Comparison of ENCODE assay signal across 1 fruit fly cellular context in the genomic region with DNA sequence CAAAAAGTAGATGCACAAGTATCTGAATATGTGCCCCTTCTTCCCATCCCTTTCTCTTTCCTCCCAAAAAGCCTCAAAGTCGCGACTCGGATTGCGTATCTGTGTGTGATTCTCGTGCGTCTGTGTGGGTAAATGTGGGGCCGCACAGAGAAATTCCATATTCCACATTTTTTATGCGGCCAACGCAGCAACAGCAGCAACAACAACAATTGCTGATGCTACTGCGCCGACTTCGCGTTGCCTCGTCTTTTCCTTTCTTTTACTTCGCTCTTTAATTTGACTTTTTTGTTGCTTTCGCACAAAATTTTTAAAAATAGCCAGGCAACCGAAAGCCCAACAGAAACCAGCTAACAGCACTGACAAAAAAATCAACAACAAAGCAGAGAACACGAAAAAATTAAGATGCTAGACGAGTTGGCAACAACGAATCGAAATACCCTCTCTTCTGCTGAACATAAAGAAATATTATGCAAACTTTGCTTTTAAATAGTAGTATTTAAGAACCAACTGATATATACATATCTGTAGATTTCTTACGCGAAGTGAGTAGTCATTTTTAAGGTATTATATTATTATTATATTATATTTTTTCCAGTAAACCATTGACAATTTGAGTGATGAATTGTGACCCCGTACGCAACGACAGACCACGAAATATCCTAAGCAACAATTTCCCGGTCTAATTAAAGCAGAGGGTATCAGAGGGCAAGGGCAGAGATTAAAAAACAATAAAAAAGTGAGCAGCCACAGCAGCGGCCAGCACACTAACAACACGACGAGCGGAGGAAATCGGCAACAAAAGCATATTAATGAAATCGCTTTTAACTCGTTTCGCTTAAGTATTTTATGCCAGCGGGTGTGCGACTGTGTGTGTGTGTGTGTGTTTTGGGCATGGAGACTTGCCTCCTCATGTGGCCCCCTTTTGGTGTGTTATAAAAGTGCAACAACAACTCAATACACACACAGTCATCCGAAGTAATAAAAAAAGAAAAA.
TF ChIP-seq lines count a peak whose summit lies in the region.

No protein-coding gene starts in this region.

TF ChIP-seq in whole organism, embryonic, 481 proteins besides CTCF, POLR2A, EP300 and RAD21 (continued from another document and continues in another):
- TF ChIP-seq CG18599 (GFP tag; optimal IDR thresholded peaks at IDR 0.05; lab: Kevin White, UChicago): peak; percentile 54
- no peak for TF ChIP-seq tll (GFP tag; optimal IDR thresholded peaks at IDR 0.05; lab: Kevin White, UChicago)
- peak; percentile 87 for TF ChIP-seq gem (tag; optimal IDR thresholded peaks at IDR 0.05; lab: Kevin White, UChicago)
- TF ChIP-seq CG8359 (GFP tag; optimal IDR thresholded peaks at IDR 0.05; lab: Kevin White, UChicago; ENCODE audit: borderline replicate concordance): peak; percentile 30
- no peak for TF ChIP-seq Lim3 (GFP tag; IDR thresholded peaks at IDR 0.05; lab: Robert Waterston, UW)
- TF ChIP-seq ftz-f1 (GFP tag; optimal IDR thresholded peaks at IDR 0.05; lab: Kevin White, UChicago): peak; percentile 68
- no peak for TF ChIP-seq D (optimal IDR thresholded peaks at IDR 0.05; lab: Kevin White, UChicago)
- peak; percentile 71 for TF ChIP-seq D (GFP tag; optimal IDR thresholded peaks at IDR 0.05; lab: Kevin White, UChicago)
- TF ChIP-seq CG6175 (GFP tag; IDR thresholded peaks at IDR 0.05; lab: Robert Waterston, UW): 0 out of 3 replicates have a peak, but pooled peaks have one; percentile 39
- peak; percentile 38; the same call in 1 of the 3 replicates for TF ChIP-seq ken (GFP tag; IDR thresholded peaks at IDR 0.05; lab: Robert Waterston, UW)
- no peak for TF ChIP-seq tna (GFP tag; IDR thresholded peaks at IDR 0.05; lab: Robert Waterston, UW; ENCODE audit: partially characterized antibody)
- TF ChIP-seq dpn (GFP tag; optimal IDR thresholded peaks at IDR 0.05; lab: Kevin White, UChicago): peak in 1 of 2 experiments; percentile 52
- 0 out of 2 replicates have a peak, but pooled peaks have one; percentile 38 for TF ChIP-seq Nf-YA (GFP tag; IDR thresholded peaks at IDR 0.05; lab: Robert Waterston, UW)
- 0 out of 2 replicates have a peak, but pooled peaks have one; percentile 47 for TF ChIP-seq CG5953 (GFP tag; IDR thresholded peaks at IDR 0.05; lab: Robert Waterston, UW)
- TF ChIP-seq CG17385 (GFP tag; optimal IDR thresholded peaks at IDR 0.05; lab: Kevin White, UChicago): peak; percentile 34
- peak; percentile 23; the same call in 1 of the 2 replicates for TF ChIP-seq Drgx (GFP tag; IDR thresholded peaks at IDR 0.05; lab: Robert Waterston, UW)
- peak; percentile 35 for TF ChIP-seq CG4282 (GFP tag; optimal IDR thresholded peaks at IDR 0.05; lab: Kevin White, UChicago)
- TF ChIP-seq MTF-1 (GFP tag; optimal IDR thresholded peaks at IDR 0.05; lab: Kevin White, UChicago; ENCODE audit: borderline replicate concordance): no peak
- TF ChIP-seq Hr51 (GFP tag; optimal IDR thresholded peaks at IDR 0.05; lab: Kevin White, UChicago): peak in 1 of 2 experiments; percentile 86
- peak; percentile 54; the same call in 2 of the 3 replicates for TF ChIP-seq CG14050 (GFP tag; IDR thresholded peaks at IDR 0.05; lab: Robert Waterston, UW)
- TF ChIP-seq CG11560 (tag; IDR thresholded peaks at IDR 0.05; lab: Robert Waterston, UW): peak; percentile 40; the same call in 1 of the 3 replicates
- peak; percentile 94 for TF ChIP-seq CG11696 (GFP tag; IDR thresholded peaks at IDR 0.05; lab: Robert Waterston, UW)
- TF ChIP-seq Opbp (GFP tag; IDR thresholded peaks at IDR 0.05; lab: Robert Waterston, UW; ENCODE audit: partially characterized antibody): 0 out of 3 replicates have a peak, but pooled peaks have one; percentile 24
- 0 out of 2 replicates have a peak, but pooled peaks have one; percentile 9 for TF ChIP-seq amos (GFP tag; IDR thresholded peaks at IDR 0.05; lab: Robert Waterston, UW; ENCODE audit: partially characterized antibody)
- TF ChIP-seq CG15269 (tag; optimal IDR thresholded peaks at IDR 0.05; lab: Kevin White, UChicago): peak; percentile 44
- peak; percentile 26; the same call in 2 of the 3 replicates for TF ChIP-seq croc (GFP tag; conservative IDR thresholded peaks at IDR 0.05; lab: Robert Waterston, UW)
- peak; percentile 65 for TF ChIP-seq CG12659 (GFP tag; optimal IDR thresholded peaks at IDR 0.05; lab: Kevin White, UChicago)
- peak; percentile 61 for TF ChIP-seq az2 (GFP tag; optimal IDR thresholded peaks at IDR 0.05; lab: Kevin White, UChicago)
- TF ChIP-seq ATbp (GFP tag; optimal IDR thresholded peaks at IDR 0.05; lab: Kevin White, UChicago): peak; percentile 63
- TF ChIP-seq HmgZ (tag; optimal IDR thresholded peaks at IDR 0.05; lab: Kevin White, UChicago): peak; percentile 17
- peak; percentile 69 for TF ChIP-seq CG12391 (tag; optimal IDR thresholded peaks at IDR 0.05; lab: Kevin White, UChicago)
- TF ChIP-seq CG3281 (GFP tag; optimal IDR thresholded peaks at IDR 0.05; lab: Kevin White, UChicago): peak; percentile 45
- TF ChIP-seq klu (GFP tag; IDR thresholded peaks at IDR 0.05; lab: Robert Waterston, UW): no peak
- TF ChIP-seq ewg (GFP tag; optimal IDR thresholded peaks at IDR 0.05; lab: Kevin White, UChicago): peak; percentile 62
- 0 out of 2 replicates have a peak, but pooled peaks have one; percentile 8 for TF ChIP-seq CG10321 (GFP tag; IDR thresholded peaks at IDR 0.05; lab: Robert Waterston, UW)
- TF ChIP-seq fd96Cb (tag; optimal IDR thresholded peaks at IDR 0.05; lab: Kevin White, UChicago): peak; percentile 71
- TF ChIP-seq CG12155 (GFP tag; optimal IDR thresholded peaks at IDR 0.05; lab: Kevin White, UChicago): peak; percentile 8
- TF ChIP-seq CG13296 (GFP tag; optimal IDR thresholded peaks at IDR 0.05; lab: Kevin White, UChicago): peak; percentile 42
- peak; percentile 76 for TF ChIP-seq Oli (tag; optimal IDR thresholded peaks at IDR 0.05; lab: Kevin White, UChicago)
- peak; percentile 52 for TF ChIP-seq CG30431 (GFP tag; optimal IDR thresholded peaks at IDR 0.05; lab: Kevin White, UChicago)
- 0 out of 2 replicates have a peak, but pooled peaks have one; percentile 28 for TF ChIP-seq CG11247 (GFP tag; IDR thresholded peaks at IDR 0.05; lab: Robert Waterston, UW)
- TF ChIP-seq phol (tag; optimal IDR thresholded peaks at IDR 0.05; lab: Kevin White, UChicago): peak; percentile 84
- TF ChIP-seq ssp (GFP tag; IDR thresholded peaks at IDR 0.05; lab: Robert Waterston, UW): peak; percentile 39
- peak; percentile 71 for TF ChIP-seq E2f1 (GFP tag; IDR thresholded peaks at IDR 0.05; lab: Robert Waterston, UW)
- no peak for TF ChIP-seq Adf1 (GFP tag; IDR thresholded peaks at IDR 0.05; lab: Robert Waterston, UW)
- peak; percentile 80 for TF ChIP-seq sens (GFP tag; lab: Kevin White, UChicago)
- TF ChIP-seq CG12942 (GFP tag; optimal IDR thresholded peaks at IDR 0.05; lab: Kevin White, UChicago): peak; percentile 18
- peak; percentile 31; the same call in 1 of the 2 replicates for TF ChIP-seq slbo (GFP tag; IDR thresholded peaks at IDR 0.05; lab: Robert Waterston, UW)
- peak; percentile 27 for TF ChIP-seq exex (tag; optimal IDR thresholded peaks at IDR 0.05; lab: Kevin White, UChicago)
- TF ChIP-seq knrl (GFP tag; IDR thresholded peaks at IDR 0.05; lab: Robert Waterston, UW; ENCODE audit: partially characterized antibody): no peak
- TF ChIP-seq psq (GFP tag; optimal IDR thresholded peaks at IDR 0.05; lab: Kevin White, UChicago): peak; percentile 27
- TF ChIP-seq gcm (GFP tag; optimal IDR thresholded peaks at IDR 0.05; lab: Kevin White, UChicago): peak; percentile 29
- peak; percentile 15 for TF ChIP-seq caup (GFP tag; optimal IDR thresholded peaks at IDR 0.05; lab: Kevin White, UChicago; ENCODE audit: severe bottlenecking)
- peak; percentile 31 for TF ChIP-seq nom (GFP tag; optimal IDR thresholded peaks at IDR 0.05; lab: Kevin White, UChicago)
- TF ChIP-seq Dek (tag; optimal IDR thresholded peaks at IDR 0.05; lab: Kevin White, UChicago): peak; percentile 28
- TF ChIP-seq sug (tag; optimal IDR thresholded peaks at IDR 0.05; lab: Kevin White, UChicago): peak; percentile 43
- peak; percentile 54; the same call in 2 of the 3 replicates for TF ChIP-seq CG11695 (GFP tag; IDR thresholded peaks at IDR 0.05; lab: Robert Waterston, UW)
- TF ChIP-seq CG2678 (tag; optimal IDR thresholded peaks at IDR 0.05; lab: Kevin White, UChicago): peak; percentile 79
- peak; percentile 59 for TF ChIP-seq CG10654 (GFP tag; optimal IDR thresholded peaks at IDR 0.05; lab: Kevin White, UChicago)
- TF ChIP-seq Hsf (GFP tag; optimal IDR thresholded peaks at IDR 0.05; lab: Kevin White, UChicago): no peak
- peak; percentile 14 for TF ChIP-seq Nf-YC (tag; optimal IDR thresholded peaks at IDR 0.05; lab: Kevin White, UChicago)
- no peak for TF ChIP-seq fd102C (GFP tag; optimal IDR thresholded peaks at IDR 0.05; lab: Kevin White, UChicago)
- TF ChIP-seq CG3407 (GFP tag; optimal IDR thresholded peaks at IDR 0.05; lab: Kevin White, UChicago): peak; percentile 50
- peak; percentile 25 for TF ChIP-seq Ets65A (GFP tag; lab: Kevin White, UChicago)
- TF ChIP-seq lola (GFP tag; optimal IDR thresholded peaks at IDR 0.05; lab: Kevin White, UChicago): peak in 1 of 3 experiments; percentile 15
- no peak for TF ChIP-seq CG1024 (GFP tag; IDR thresholded peaks at IDR 0.05; lab: Robert Waterston, UW)
- peak; percentile 21 for TF ChIP-seq CG18619 (GFP tag; optimal IDR thresholded peaks at IDR 0.05; lab: Kevin White, UChicago)
- TF ChIP-seq CG17359 (tag; optimal IDR thresholded peaks at IDR 0.05; lab: Kevin White, UChicago): peak; percentile 71
- TF ChIP-seq CG30403 (GFP tag; optimal IDR thresholded peaks at IDR 0.05; lab: Kevin White, UChicago): peak; percentile 69
- peak; percentile 61 for TF ChIP-seq CG10147 (GFP tag; optimal IDR thresholded peaks at IDR 0.05; lab: Kevin White, UChicago)
- peak; percentile 25 for TF ChIP-seq CG1233 (GFP tag; optimal IDR thresholded peaks at IDR 0.05; lab: Kevin White, UChicago)
- TF ChIP-seq Poxn (GFP tag; IDR thresholded peaks at IDR 0.05; lab: Robert Waterston, UW): no peak
- peak; percentile 77 for TF ChIP-seq CG8924 (tag; optimal IDR thresholded peaks at IDR 0.05; lab: Kevin White, UChicago)
- TF ChIP-seq Spps (tag; optimal IDR thresholded peaks at IDR 0.05; lab: Kevin White, UChicago): no peak
- TF ChIP-seq unc-4 (GFP tag; IDR thresholded peaks at IDR 0.05; lab: Robert Waterston, UW; ENCODE audit: partially characterized antibody): no peak
- TF ChIP-seq peb (GFP tag; IDR thresholded peaks at IDR 0.05; lab: Robert Waterston, UW): 0 out of 2 replicates have a peak, but pooled peaks have one; percentile 20
- TF ChIP-seq bcd (GFP tag; optimal IDR thresholded peaks at IDR 0.05; lab: Kevin White, UChicago): peak; percentile 52
- 0 out of 2 replicates have a peak, but pooled peaks have one; percentile 9 for TF ChIP-seq Rx (GFP tag; IDR thresholded peaks at IDR 0.05; lab: Robert Waterston, UW)
- TF ChIP-seq Fer1 (GFP tag; optimal IDR thresholded peaks at IDR 0.05; lab: Kevin White, UChicago): peak; percentile 39
- no peak for TF ChIP-seq Optix (GFP tag; IDR thresholded peaks at IDR 0.05; lab: Robert Waterston, UW)
- TF ChIP-seq gsb-n (tag; optimal IDR thresholded peaks at IDR 0.05; lab: Kevin White, UChicago): peak; percentile 33
- TF ChIP-seq tio (GFP tag; optimal IDR thresholded peaks at IDR 0.05; lab: Kevin White, UChicago): peak; percentile 52
- TF ChIP-seq Ptx1 (GFP tag; IDR thresholded peaks at IDR 0.05; lab: Robert Waterston, UW): peak; percentile 69
- peak; percentile 75 for TF ChIP-seq CoRest (tag; optimal IDR thresholded peaks at IDR 0.05; lab: Kevin White, UChicago)
- TF ChIP-seq CG8281 (tag; optimal IDR thresholded peaks at IDR 0.05; lab: Kevin White, UChicago): peak; percentile 51
- TF ChIP-seq CG43689 (GFP tag; IDR thresholded peaks at IDR 0.05; lab: Robert Waterston, UW): 0 out of 2 replicates have a peak, but pooled peaks have one; percentile 26
- TF ChIP-seq lab (GFP tag; optimal IDR thresholded peaks at IDR 0.05; lab: Kevin White, UChicago): peak; percentile 64
- TF ChIP-seq CG6689 (GFP tag; IDR thresholded peaks at IDR 0.05; lab: Robert Waterston, UW): peak; percentile 63
- TF ChIP-seq tin (GFP tag; optimal IDR thresholded peaks at IDR 0.05; lab: Kevin White, UChicago): peak; percentile 33
- TF ChIP-seq CG2129 (GFP tag; IDR thresholded peaks at IDR 0.05; lab: Robert Waterston, UW; ENCODE audit: partially characterized antibody): no peak
- TF ChIP-seq ato (GFP tag; IDR thresholded peaks at IDR 0.05; lab: Robert Waterston, UW; ENCODE audit: partially characterized antibody): no peak
- peak; percentile 79 for TF ChIP-seq CG2199 (GFP tag; IDR thresholded peaks at IDR 0.05; lab: Robert Waterston, UW)
- TF ChIP-seq btn (GFP tag; optimal IDR thresholded peaks at IDR 0.05; lab: Kevin White, UChicago): no peak
- peak; percentile 29; the same call in 1 of the 2 replicates for TF ChIP-seq ranshi (GFP tag; IDR thresholded peaks at IDR 0.05; lab: Robert Waterston, UW)
- peak; percentile 85 for TF ChIP-seq CG31441 (GFP tag; IDR thresholded peaks at IDR 0.05; lab: Robert Waterston, UW)
- peak; percentile 73; the same call in 2 of the 4 replicates for TF ChIP-seq chinmo (GFP tag; IDR thresholded peaks at IDR 0.05; lab: Robert Waterston, UW; ENCODE audit: partially characterized antibody)
- TF ChIP-seq Rfx (GFP tag; IDR thresholded peaks at IDR 0.05; lab: Robert Waterston, UW): peak; percentile 49; the same call in 1 of the 2 replicates
- TF ChIP-seq cg (GFP tag; optimal IDR thresholded peaks at IDR 0.05; lab: Kevin White, UChicago): peak; percentile 74
- TF ChIP-seq CG9932 (GFP tag; IDR thresholded peaks at IDR 0.05; lab: Robert Waterston, UW): no peak
- TF ChIP-seq PHDP (tag; optimal IDR thresholded peaks at IDR 0.05; lab: Kevin White, UChicago): peak; percentile 64
- 0 out of 3 replicates have a peak, but pooled peaks have one; percentile 39 for TF ChIP-seq jigr1 (GFP tag; IDR thresholded peaks at IDR 0.05; lab: Robert Waterston, UW)
- no peak for TF ChIP-seq Bteb2 (GFP tag; optimal IDR thresholded peaks at IDR 0.05; lab: Kevin White, UChicago)
- peak; percentile 77 for TF ChIP-seq CG17829 (tag; optimal IDR thresholded peaks at IDR 0.05; lab: Kevin White, UChicago)
- peak; percentile 80 for TF ChIP-seq CG18262 (tag; optimal IDR thresholded peaks at IDR 0.05; lab: Kevin White, UChicago)
- TF ChIP-seq Blimp-1 (GFP tag; optimal IDR thresholded peaks at IDR 0.05; lab: Kevin White, UChicago): peak; percentile 47
- peak; percentile 37 for TF ChIP-seq CG6654 (GFP tag; optimal IDR thresholded peaks at IDR 0.05; lab: Kevin White, UChicago)
- no peak for TF ChIP-seq zfh2 (GFP tag; optimal IDR thresholded peaks at IDR 0.05; lab: Kevin White, UChicago)
- TF ChIP-seq CG3995 (GFP tag; optimal IDR thresholded peaks at IDR 0.05; lab: Kevin White, UChicago): no peak
- peak; percentile 23; the same call in 1 of the 2 replicates for TF ChIP-seq Atf6 (GFP tag; IDR thresholded peaks at IDR 0.05; lab: Robert Waterston, UW)
- no peak for TF ChIP-seq slp2 (GFP tag; optimal IDR thresholded peaks at IDR 0.05; lab: Kevin White, UChicago)
- TF ChIP-seq esg (GFP tag; conservative IDR thresholded peaks at IDR 0.05; lab: Robert Waterston, UW): peak; percentile 37; the same call in 1 of the 2 replicates
